Worm (Caenorhabditis elegans): ENCODE measurements around the gene F01F1.15.

Gene F01F1.15

ce11 chrIII:5832442-5832841, 36.9 kb downstream of the F01F1.15 start:
- TF ChIP-seq unc-62 (GFP tag; optimal IDR thresholded peaks at IDR 0.05 in 1 of 2) (peak in 1 of 2 experiments; percentile 79), unc-62 (tag; optimal IDR thresholded peaks at IDR 0.05) (no peak), set-16 (GFP tag; IDR thresholded peaks at IDR 0.05) (peak; percentile 71), zip-11 (GFP tag; IDR thresholded peaks at IDR 0.05) (0 out of 2 replicates have a peak, but pooled peaks have one; percentile 30), hmg-1.1 (GFP tag; IDR thresholded peaks at IDR 0.05) (no peak), dmd-8 (GFP tag; IDR thresholded peaks at IDR 0.05) (0 out of 2 replicates have a peak, but pooled peaks have one; percentile 21), T26A8.4 (GFP tag; IDR thresholded peaks at IDR 0.05) (no peak), arid-1 (GFP tag; conservative IDR thresholded peaks at IDR 0.05) (no peak), aha-1 (tag) (peak; percentile 85), egl-43 (GFP tag; IDR thresholded peaks at IDR 0.05) (peak; percentile 52; the same call in 1 of the 2 replicates), ama-1 (optimal IDR thresholded peaks at IDR 0.05) (no peak)

ce11 chrIII:5828065-5828464, 41.3 kb downstream of the F01F1.15 start:
- TF ChIP-seq daf-16 (GFP tag; optimal IDR thresholded peaks at IDR 0.05) (no peak), daf-16 (tag; optimal IDR thresholded peaks at IDR 0.05) (no peak), lim-7 (GFP tag; IDR thresholded peaks at IDR 0.05) (peak; percentile 56; the same call in 1 of the 2 replicates), hmg-1.1 (GFP tag; IDR thresholded peaks at IDR 0.05) (0 out of 2 replicates have a peak, but pooled peaks have one; percentile 30), unc-39 (tag; optimal IDR thresholded peaks at IDR 0.05) (no peak), tra-1 (GFP tag; IDR thresholded peaks at IDR 0.05) (0 out of 2 replicates have a peak, but pooled peaks have one; percentile 11), T26A8.4 (GFP tag; IDR thresholded peaks at IDR 0.05) (peak; percentile 31; the same call in 1 of the 2 replicates), rbr-2 (tag; optimal IDR thresholded peaks at IDR 0.05) (no peak), nhr-41 (GFP tag; IDR thresholded peaks at IDR 0.05) (no peak), dmd-6 (GFP tag; IDR thresholded peaks at IDR 0.05) (no peak; the same call in 1 of the 2 replicates), nhr-102 (tag; optimal IDR thresholded peaks at IDR 0.05) (no peak), ceh-32 (tag; optimal IDR thresholded peaks at IDR 0.05; ENCODE audit: poor library complexity) (no peak), skn-1 (tag; optimal IDR thresholded peaks at IDR 0.05) (no peak), hlh-30 (tag; optimal IDR thresholded peaks at IDR 0.05; ENCODE audit: insufficient read depth) (no peak), zip-11 (GFP tag; IDR thresholded peaks at IDR 0.05) (no peak), vab-7 (GFP tag; IDR thresholded peaks at IDR 0.05) (no peak), spr-1 (tag; optimal IDR thresholded peaks at IDR 0.05) (no peak), ztf-11 (tag; optimal IDR thresholded peaks at IDR 0.05) (no peak), nhr-25 (tag; optimal IDR thresholded peaks at IDR 0.05; ENCODE audit: borderline replicate concordance, insufficient read depth) (no peak), madf-9 (GFP tag; conservative IDR thresholded peaks at IDR 0.05) (no peak), nhr-237 (tag; optimal IDR thresholded peaks at IDR 0.05) (no peak), ZK546.5 (tag; optimal IDR thresholded peaks at IDR 0.05) (no peak), lin-29 (GFP tag; IDR thresholded peaks at IDR 0.05) (no peak), cey-2 (tag; optimal IDR thresholded peaks at IDR 0.05; ENCODE audit: borderline replicate concordance, insufficient read depth) (no peak), fkh-10 (GFP tag; optimal IDR thresholded peaks at IDR 0.05) (no peak), zip-2 (tag; optimal IDR thresholded peaks at IDR 0.05) (no peak), madf-5 (GFP tag; IDR thresholded peaks at IDR 0.05) (0 out of 4 replicates have a peak, but pooled peaks of 1 of the 2 experiments have one; percentile 56), pqm-1 (tag; optimal IDR thresholded peaks at IDR 0.05) (no peak), pha-4 (GFP tag; IDR thresholded peaks at IDR 0.05) (no peak), pha-4 (tag; optimal IDR thresholded peaks at IDR 0.05) (no peak), mes-2 (tag; optimal IDR thresholded peaks at IDR 0.05; ENCODE audit: poor library complexity, severe bottlenecking) (no peak), mdt-29 (GFP tag; IDR thresholded peaks at IDR 0.05) (0 out of 2 replicates have a peak, but pooled peaks have one; percentile 19), F37D6.2 (tag; optimal IDR thresholded peaks at IDR 0.05) (no peak), unc-130 (GFP tag; optimal IDR thresholded peaks at IDR 0.05) (no peak), egl-43 (GFP tag; IDR thresholded peaks at IDR 0.05) (0 out of 2 replicates have a peak, but pooled peaks have one; percentile 44), lin-38 (GFP tag; IDR thresholded peaks at IDR 0.05) (0 out of 2 replicates have a peak, but pooled peaks have one; percentile 6), fos-1 (tag; optimal IDR thresholded peaks at IDR 0.05) (no peak), gei-8 (GFP tag; optimal IDR thresholded peaks at IDR 0.05) (no peak), jun-1 (tag; optimal IDR thresholded peaks at IDR 0.05) (no peak), lir-3 (tag; optimal IDR thresholded peaks at IDR 0.05) (no peak), F26F4.8 (GFP tag; conservative IDR thresholded peaks at IDR 0.05) (no peak), unc-62 (GFP tag; optimal IDR thresholded peaks at IDR 0.05 in 1 of 2) (no peak), unc-62 (tag; optimal IDR thresholded peaks at IDR 0.05) (no peak), mdl-1 (tag; optimal IDR thresholded peaks at IDR 0.05) (no peak)

Measured in whole organism, L4 larva.